Fruit fly (Drosophila melanogaster) whole organism, embryonic: ENCODE measurements around the gene Arv1.

Source experiments
- Antp ChIP-seq: fragments of 200-800 bp; sonication (Bioruptor generic); optimal IDR thresholded peaks from 3 replicates; lab custom pipeline; 2016; ENCODE audit warnings: missing biosample characterization, missing genetic modification characterization
- Asciz ChIP-seq: fragments of 200-800 bp; sonication (Bioruptor generic); optimal IDR thresholded peaks from 2 replicates; lab custom pipeline; 2017; ENCODE audit warnings: missing biosample characterization, mild to moderate bottlenecking, missing genetic modification characterization, missing genetic modification reagents
- Atf3 ChIP-seq: fragments of 200-800 bp; sonication (Bioruptor generic); optimal IDR thresholded peaks from 3 replicates; lab custom pipeline; 2016; ENCODE audit warnings: missing biosample characterization, missing genetic modification characterization
- Bgb ChIP-seq: fragments of 200-800 bp; sonication (Bioruptor generic); IDR thresholded peaks from 2 replicates; pipeline ENCODE4 v1.3.6; 2022; ENCODE audit warnings: missing biosample characterization, missing genetic modification characterization; ENCODE audit not compliant: partially characterized antibody
- CG10274 ChIP-seq: fragments of 200-800 bp; sonication (Bioruptor generic); optimal IDR thresholded peaks from 3 replicates; lab custom pipeline; 2017; ENCODE audit warnings: missing biosample characterization, mild to moderate bottlenecking, missing genetic modification characterization
- CG10366 ChIP-seq: fragments of 200-800 bp; sonication (Bioruptor generic); IDR thresholded peaks from 2 replicates; pipeline ENCODE4 v1.3.6; 2022; ENCODE audit warnings: missing biosample characterization, missing genetic modification characterization
- CG12236 ChIP-seq: fragments of 200-800 bp; sonication (Bioruptor generic); optimal IDR thresholded peaks from 2 replicates; lab custom pipeline; 2016; ENCODE audit warnings: missing biosample characterization, missing genetic modification characterization
- CG14667 ChIP-seq: fragments of 200-800 bp; sonication (Bioruptor generic); IDR thresholded peaks from 2 replicates; pipeline ENCODE4 v1.3.6; 2022; ENCODE audit warnings: missing biosample characterization, missing genetic modification characterization
- CG17829 ChIP-seq: fragments of 200-800 bp; optimal IDR thresholded peaks from 2 replicates; lab custom pipeline; 2019; ENCODE audit warnings: missing biosample characterization, mild to moderate bottlenecking, missing genetic modification characterization, moderate library complexity
- CG18262 ChIP-seq: fragments of 200-800 bp; optimal IDR thresholded peaks from 3 replicates; lab custom pipeline; 2019; ENCODE audit warnings: missing biosample characterization, mild to moderate bottlenecking, missing genetic modification characterization, moderate library complexity
- CG31388 ChIP-seq: fragments of 200-800 bp; sonication (Bioruptor generic); optimal IDR thresholded peaks from 2 replicates; lab custom pipeline; 2016; ENCODE audit warnings: missing biosample characterization, missing genetic modification characterization
- CG4617 ChIP-seq: fragments of 200-800 bp; sonication (Bioruptor generic); optimal IDR thresholded peaks from 3 replicates; lab custom pipeline; 2016; ENCODE audit warnings: missing biosample characterization, missing genetic modification characterization, borderline replicate concordance
- CG4854 ChIP-seq: fragments of 200-800 bp; sonication (Bioruptor generic); optimal IDR thresholded peaks from 2 replicates; lab custom pipeline; 2016; ENCODE audit warnings: missing biosample characterization, missing genetic modification characterization, inconsistent platforms
- CG6254 ChIP-seq: fragments of 200-800 bp; sonication (Bioruptor generic); optimal IDR thresholded peaks from 3 replicates; lab custom pipeline; 2017; ENCODE audit warnings: mild to moderate bottlenecking, missing biosample characterization, missing genetic modification reagents, missing genetic modification characterization
- CG6272 ChIP-seq: fragments of 200-800 bp; sonication (Bioruptor generic); IDR thresholded peaks from 2 replicates; pipeline ENCODE4 v1.3.6; 2022; ENCODE audit warnings: missing biosample characterization, missing genetic modification characterization
- CG6683 ChIP-seq: fragments of 200-800 bp; sonication (Bioruptor generic); optimal IDR thresholded peaks from 2 replicates; lab custom pipeline; 2017; ENCODE audit warnings: missing biosample characterization, mild to moderate bottlenecking, missing genetic modification characterization, missing genetic modification reagents
- CG7963 ChIP-seq: fragments of 200-800 bp; sonication (Bioruptor generic); IDR thresholded peaks from 3 replicates; pipeline ENCODE4 v1.3.6; 2022; ENCODE audit warnings: missing biosample characterization, missing genetic modification characterization; ENCODE audit not compliant: partially characterized antibody
- CG9215 ChIP-seq: fragments of 200-800 bp; sonication (Bioruptor generic); IDR thresholded peaks from 2 replicates; pipeline ENCODE4 v1.3.6; 2022; ENCODE audit warnings: missing biosample characterization, missing genetic modification characterization
- CG9437 ChIP-seq: fragments of 200-800 bp; sonication (Bioruptor generic); optimal IDR thresholded peaks from 2 replicates; lab custom pipeline; 2018; ENCODE audit warnings: missing biosample characterization, mild to moderate bottlenecking, missing genetic modification characterization
- D19B ChIP-seq: fragments of 200-800 bp; sonication (Bioruptor generic); optimal IDR thresholded peaks from 2 replicates; lab custom pipeline; 2017; ENCODE audit warnings: missing biosample characterization, mild to moderate bottlenecking, missing genetic modification characterization
- Deaf1 ChIP-seq: fragments of 200-800 bp; optimal IDR thresholded peaks from 3 replicates; lab custom pipeline; 2019; ENCODE audit warnings: missing biosample characterization, mild to moderate bottlenecking, missing genetic modification characterization, moderate library complexity
- Dref ChIP-seq: fragments of 200-800 bp; sonication (Bioruptor generic); IDR thresholded peaks from 2 replicates; pipeline ENCODE4 v1.3.6; 2022; ENCODE audit warnings: missing biosample characterization, missing genetic modification characterization
- HmgD ChIP-seq: fragments of 200-800 bp; sonication (Bioruptor generic); optimal IDR thresholded peaks from 3 replicates; lab custom pipeline; 2016; ENCODE audit warnings: missing biosample characterization, missing genetic modification characterization
- Hmx ChIP-seq: fragments of 200-800 bp; sonication (Bioruptor generic); optimal IDR thresholded peaks from 2 replicates; lab custom pipeline; 2016; ENCODE audit warnings: missing biosample characterization, missing genetic modification characterization
- Lhr ChIP-seq: fragments of 200-800 bp; sonication (Bioruptor generic); optimal IDR thresholded peaks from 3 replicates; lab custom pipeline; 2017; ENCODE audit warnings: mild to moderate bottlenecking, missing biosample characterization, missing genetic modification reagents, missing genetic modification characterization
- NC2α ChIP-seq: fragments of 200-800 bp; sonication (Bioruptor generic); optimal IDR thresholded peaks from 2 replicates; lab custom pipeline; 2016; ENCODE audit warnings: missing biosample characterization, missing genetic modification characterization
- PHDP ChIP-seq: fragments of 200-800 bp; sonication (Bioruptor generic); optimal IDR thresholded peaks from 3 replicates; lab custom pipeline; 2018; ENCODE audit warnings: missing biosample characterization, mild to moderate bottlenecking, missing genetic modification characterization, moderate library complexity
- ac ChIP-seq: fragments of 200-800 bp; sonication (Bioruptor generic); optimal IDR thresholded peaks from 3 replicates; lab custom pipeline; 2017; ENCODE audit warnings: missing biosample characterization, mild to moderate bottlenecking, missing genetic modification characterization
- az2 ChIP-seq: fragments of 200-800 bp; sonication (Bioruptor generic); optimal IDR thresholded peaks from 3 replicates; lab custom pipeline; 2016; ENCODE audit warnings: missing biosample characterization, missing genetic modification characterization
- bigmax ChIP-seq: fragments of 200-800 bp; sonication (Bioruptor generic); optimal IDR thresholded peaks from 2 replicates; lab custom pipeline; 2018; ENCODE audit warnings: missing biosample characterization, mild to moderate bottlenecking, missing genetic modification characterization
- corto ChIP-seq: fragments of 200-800 bp; sonication (Bioruptor generic); optimal IDR thresholded peaks from 2 replicates; lab custom pipeline; 2016; ENCODE audit warnings: missing biosample characterization, mild to moderate bottlenecking, missing genetic modification characterization, moderate library complexity
- esg ChIP-seq: fragments of 200-800 bp; sonication (Bioruptor generic); conservative IDR thresholded peaks from 2 replicates; pipeline ENCODE4 v1.3.6; 2022; ENCODE audit warnings: missing biosample characterization, missing genetic modification characterization
- eyg ChIP-seq: fragments of 200-800 bp; sonication (Bioruptor generic); optimal IDR thresholded peaks from 3 replicates; lab custom pipeline; 2016; ENCODE audit warnings: missing biosample characterization, missing genetic modification characterization
- gem ChIP-seq: fragments of 200-800 bp; sonication (Bioruptor generic); optimal IDR thresholded peaks from 2 replicates; lab custom pipeline; 2019; ENCODE audit warnings: missing biosample characterization, mild to moderate bottlenecking, missing genetic modification characterization, moderate library complexity
- hbn ChIP-seq: fragments of 200-800 bp; sonication (Bioruptor generic); IDR thresholded peaks from 2 replicates; pipeline ENCODE4 v1.3.6; 2022; ENCODE audit warnings: missing biosample characterization, missing genetic modification characterization; ENCODE audit not compliant: partially characterized antibody
- jigr1 ChIP-seq: fragments of 200-800 bp; sonication (Bioruptor generic); IDR thresholded peaks from 3 replicates; pipeline ENCODE4 v1.3.6; 2022; ENCODE audit warnings: missing biosample characterization, missing genetic modification characterization
- kay ChIP-seq: fragments of 200-800 bp; sonication (Bioruptor generic); optimal IDR thresholded peaks from 2 replicates; lab custom pipeline; 2016; ENCODE audit warnings: missing biosample characterization, missing genetic modification characterization
- lmd ChIP-seq: fragments of 200-800 bp; sonication (Bioruptor generic); IDR thresholded peaks from 2 replicates; pipeline ENCODE4 v1.3.6; 2022; ENCODE audit warnings: missing biosample characterization, missing genetic modification characterization
- nom ChIP-seq: fragments of 200-800 bp; sonication (Bioruptor generic); optimal IDR thresholded peaks from 2 replicates; lab custom pipeline; 2017; ENCODE audit warnings: missing biosample characterization, missing genetic modification characterization, mild to moderate bottlenecking, moderate library complexity, missing genetic modification reagents
- odd ChIP-seq: fragments of 200-800 bp; sonication (Bioruptor generic); optimal IDR thresholded peaks from 2 replicates; lab custom pipeline; 2017; ENCODE audit warnings: missing biosample characterization, mild to moderate bottlenecking, missing genetic modification characterization
- onecut ChIP-seq: fragments of 200-800 bp; sonication (Bioruptor generic); IDR thresholded peaks from 2 replicates; pipeline ENCODE4 v1.3.6; 2022; ENCODE audit warnings: missing biosample characterization, missing genetic modification characterization
- ro ChIP-seq: fragments of 200-800 bp; sonication (Bioruptor generic); IDR thresholded peaks from 2 replicates; pipeline ENCODE4 v1.3.6; 2022; ENCODE audit warnings: missing biosample characterization, missing genetic modification characterization
- salm ChIP-seq: fragments of 200-800 bp; sonication (Bioruptor generic); optimal IDR thresholded peaks from 2 replicates; lab custom pipeline; 2018; ENCODE audit warnings: missing biosample characterization, mild to moderate bottlenecking, missing genetic modification characterization
- sim ChIP-seq: fragments of 200-800 bp; sonication (Bioruptor generic); IDR thresholded peaks from 2 replicates; pipeline ENCODE4 v1.3.6; 2022; ENCODE audit warnings: missing biosample characterization, missing genetic modification characterization
- stwl ChIP-seq: fragments of 200-800 bp; sonication (Bioruptor generic); optimal IDR thresholded peaks from 3 replicates; lab custom pipeline; 2018; ENCODE audit warnings: missing biosample characterization, mild to moderate bottlenecking, missing genetic modification characterization, moderate library complexity
- tll ChIP-seq, 2 experiments: fragments of 200-800 bp in 1 of 2; fragments of >200 bp in 1 of 2; sonication (Bioruptor generic) in 1 of 2; optimal IDR thresholded peaks; 2 replicates each; lab custom pipeline; 2017 to 2019; ENCODE audit warnings: missing biosample characterization in 2 of 2, missing genetic modification characterization in 2 of 2, mild to moderate bottlenecking in 1 of 2, moderate library complexity in 1 of 2
- tx ChIP-seq: fragments of 200-800 bp; sonication (Bioruptor generic); optimal IDR thresholded peaks from 2 replicates; lab custom pipeline; 2016; ENCODE audit warnings: missing biosample characterization, missing genetic modification characterization
- vnd ChIP-seq: fragments of 200-800 bp; sonication (Bioruptor generic); IDR thresholded peaks from 3 replicates; pipeline ENCODE4 v1.3.6; 2022; ENCODE audit warnings: missing biosample characterization, missing genetic modification characterization; ENCODE audit not compliant: partially characterized antibody

Arv1 gene

dm6 chr3L:21539245-21540196 lies 10.4 kb upstream of the Arv1 start, which contains the start of the genes COX8 and VhaM9.7-b (continued):
- TF ChIP-seq eyg (peak; percentile 20), CG6683 (no peak), az2 (GFP tag; lab: Kevin White, UChicago) (peak; percentile 57), sim (GFP tag; lab: Robert Waterston, UW) (no peak), HmgD (peak; percentile 21), kay (peak; percentile 20), ac (no peak), tll (GFP tag; optimal IDR thresholded peaks at IDR 0.05; lab: Kevin White, UChicago) (no peak), hbn (peak; percentile 53), CG12236 (no peak), PHDP (tag; lab: Kevin White, UChicago) (peak; percentile 58), jigr1 (GFP tag; lab: Robert Waterston, UW) (peak; percentile 34; the same call in 1 of the 3 replicates), CG9437 (GFP tag; lab: Kevin White, UChicago) (peak; percentile 61), CG10274 (GFP tag; lab: Kevin White, UChicago) (no peak), CG17829 (peak; percentile 40), CG4617 (GFP tag; lab: Kevin White, UChicago) (peak; percentile 77), esg (GFP tag; lab: Robert Waterston, UW) (peak; percentile 64), CG9215 (GFP tag; lab: Robert Waterston, UW) (no peak), vnd (peak; percentile 65; the same call in 1 of the 3 replicates), CG4854 (GFP tag; lab: Kevin White, UChicago) (no peak), bigmax (GFP tag; lab: Kevin White, UChicago) (peak; percentile 88), lmd (GFP tag; lab: Robert Waterston, UW) (peak; percentile 62; the same call in 1 of the 2 replicates), Deaf1 (no peak), Asciz (GFP tag; lab: Kevin White, UChicago) (no peak), CG6254 (GFP tag; lab: Kevin White, UChicago) (peak; percentile 99), salm (no peak), Bgb (GFP tag; lab: Robert Waterston, UW) (peak; percentile 58), CG7963 (peak; percentile 33; the same call in 1 of the 3 replicates), Lhr (peak; percentile 61), nom (GFP tag; lab: Kevin White, UChicago) (no peak), CG10366 (peak; percentile 61; the same call in 1 of the 2 replicates), Hmx (GFP tag; lab: Kevin White, UChicago) (no peak), tx (GFP tag; lab: Kevin White, UChicago) (peak; percentile 25), CG6272 (GFP tag; lab: Robert Waterston, UW) (no peak; the same call in 1 of the 2 replicates), Atf3 (no peak), corto (GFP tag; lab: Kevin White, UChicago) (no peak), onecut (peak; percentile 82), NC2α (GFP tag; lab: Kevin White, UChicago) (no peak), stwl (peak; percentile 36), CG14667 (GFP tag; lab: Robert Waterston, UW) (no peak), Antp (GFP tag; lab: Kevin White, UChicago) (peak; percentile 46), odd (no peak), Dref (no peak; the same call in none of the 2 replicates), CG18262 (tag; lab: Kevin White, UChicago) (no peak), CG31388 (peak; percentile 30), D19B (GFP tag; lab: Kevin White, UChicago) (peak; percentile 21), gem (tag; lab: Kevin White, UChicago) (no peak), ro (GFP tag; lab: Robert Waterston, UW) (no peak)
